Worm (Caenorhabditis elegans) whole organism, young adult: ENCODE data around the gene F38H4.6.

Experiments used
- B0019.2 ChIP-seq: fragments of 200-800 bp; sonication (Bioruptor generic); conservative IDR thresholded peaks from 2 replicates; pipeline ENCODE4 v1.3.6; 2022; ENCODE audit warnings: missing genetic modification reagents, missing genetic modification characterization, missing compliant biosample characterization
- B0035.1 ChIP-seq: sonication (generic microtip); optimal IDR thresholded peaks from 2 replicates; lab custom pipeline; 2016; ENCODE audit warnings: missing genetic modification characterization, mild to moderate bottlenecking, missing compliant biosample characterization, missing genotype, missing genetic modification reagents
- B0336.3 ChIP-seq: fragments of 200-800 bp; sonication (Bioruptor generic); IDR thresholded peaks from 2 replicates; pipeline ENCODE4 v1.3.6; 2022; ENCODE audit warnings: missing genetic modification characterization, missing compliant biosample characterization
- F10E7.11 ChIP-seq: sonication (generic microtip); optimal IDR thresholded peaks from 2 replicates; lab custom pipeline; 2017; ENCODE audit warnings: mild to moderate bottlenecking, missing genetic modification characterization, moderate library complexity, missing compliant biosample characterization
- F33H1.4 ChIP-seq: fragments of 200-800 bp; sonication (Bioruptor generic); IDR thresholded peaks from 2 replicates; pipeline ENCODE4 v1.3.6; 2022; ENCODE audit warnings: missing genetic modification reagents, missing genetic modification characterization, missing compliant biosample characterization
- F37B4.10 ChIP-seq: fragments of 200-800 bp; sonication (Bioruptor generic); IDR thresholded peaks from 2 replicates; pipeline ENCODE4 v1.3.6; 2022; ENCODE audit warnings: missing genetic modification characterization, missing compliant biosample characterization
- F39B2.1 ChIP-seq: fragments of 200-800 bp; sonication (Bioruptor generic); IDR thresholded peaks from 2 replicates; pipeline ENCODE4 v1.3.6; 2022; ENCODE audit warnings: missing genetic modification reagents, missing genetic modification characterization, missing compliant biosample characterization
- F49E8.2 ChIP-seq: sonication (generic microtip); optimal IDR thresholded peaks from 3 replicates; lab custom pipeline; 2017; ENCODE audit warnings: missing genetic modification characterization, mild to moderate bottlenecking, missing compliant biosample characterization, antibody characterized with exemption, moderate library complexity; ENCODE audit not compliant: insufficient read depth
- F55B11.4 ChIP-seq: sonication (generic microtip); optimal IDR thresholded peaks from 2 replicates; lab custom pipeline; 2016; ENCODE audit warnings: missing compliant biosample characterization, missing genetic modification characterization, borderline replicate concordance; ENCODE audit not compliant: insufficient read depth
- F57A8.1 ChIP-seq: fragments of 200-800 bp; sonication (Bioruptor generic); optimal IDR thresholded peaks from 2 replicates; lab custom pipeline; 2018; ENCODE audit warnings: mild to moderate bottlenecking, missing genetic modification characterization, moderate library complexity, missing compliant biosample characterization
- Y53G8AR.9 ChIP-seq: fragments of 200-800 bp; sonication (Bioruptor generic); conservative IDR thresholded peaks from 2 replicates; pipeline ENCODE4 v1.3.6; 2022; ENCODE audit warnings: missing genetic modification reagents, missing genetic modification characterization, missing compliant biosample characterization
- Y56A3A.18 ChIP-seq: fragments of 200-800 bp; sonication (Bioruptor generic); IDR thresholded peaks from 2 replicates; pipeline ENCODE4 v1.3.6; 2022; ENCODE audit warnings: missing genetic modification reagents, missing genetic modification characterization, missing compliant biosample characterization
- Y67H2A.10 ChIP-seq: fragments of 200-800 bp; sonication (Bioruptor generic); conservative IDR thresholded peaks from 2 replicates; pipeline ENCODE4 v1.3.6; 2022; ENCODE audit warnings: missing genetic modification reagents, missing genetic modification characterization, missing compliant biosample characterization
- Y95B8A.8 ChIP-seq: fragments of 200-800 bp; sonication (Bioruptor generic); IDR thresholded peaks from 2 replicates; pipeline ENCODE4 v1.3.6; 2022; ENCODE audit warnings: missing genetic modification reagents, missing genetic modification characterization, missing compliant biosample characterization
- akir-1 ChIP-seq: fragments of 200-800 bp; sonication (Bioruptor generic); optimal IDR thresholded peaks from 2 replicates; lab custom pipeline; 2018; ENCODE audit warnings: mild to moderate bottlenecking, missing genetic modification characterization, moderate library complexity, missing compliant biosample characterization
- ama-1 ChIP-seq, 3 experiments: fragments of 150-350 bp in 1 of 3; sonication (generic microtip) in 2 of 3; optimal IDR thresholded peaks; 2 replicates each; lab custom pipeline; 2014 to 2018; ENCODE audit warnings: missing biosample characterization in 2 of 3, missing genetic modification characterization in 2 of 3, missing genetic modification reagents in 2 of 3
- athp-1 ChIP-seq: sonication (generic microtip); optimal IDR thresholded peaks from 2 replicates; lab custom pipeline; 2017; ENCODE audit warnings: mild to moderate bottlenecking, missing genetic modification characterization, missing compliant biosample characterization
- attf-3 ChIP-seq: fragments of 200-800 bp; sonication (Bioruptor generic); conservative IDR thresholded peaks from 2 replicates; pipeline ENCODE4 v1.3.6; 2022; ENCODE audit warnings: missing genetic modification reagents, missing genetic modification characterization, missing compliant biosample characterization
- attf-5 ChIP-seq: fragments of 200-800 bp; sonication (Bioruptor generic); optimal IDR thresholded peaks from 2 replicates; lab custom pipeline; 2018; ENCODE audit warnings: mild to moderate bottlenecking, missing genetic modification characterization, missing compliant biosample characterization
- attf-6 ChIP-seq: fragments of 200-800 bp; sonication (Bioruptor generic); IDR thresholded peaks from 2 replicates; pipeline ENCODE4 v1.3.6; 2022; ENCODE audit warnings: missing genetic modification reagents, missing genetic modification characterization, missing compliant biosample characterization
- ceh-100 ChIP-seq: fragments of 200-800 bp; sonication (Bioruptor generic); IDR thresholded peaks from 2 replicates; pipeline ENCODE4 v1.3.6; 2022; ENCODE audit warnings: missing genetic modification reagents, missing genetic modification characterization, missing compliant biosample characterization
- ceh-79 ChIP-seq: sonication (generic microtip); optimal IDR thresholded peaks from 2 replicates; lab custom pipeline; 2017; ENCODE audit warnings: mild to moderate bottlenecking, missing genetic modification characterization, missing compliant biosample characterization
- chd-7 ChIP-seq: sonication (generic microtip); optimal IDR thresholded peaks from 2 replicates; lab custom pipeline; 2016; ENCODE audit warnings: mild to moderate bottlenecking, missing genetic modification characterization, moderate library complexity, missing compliant biosample characterization
- die-1 ChIP-seq: sonication (generic microtip); optimal IDR thresholded peaks from 2 replicates; lab custom pipeline; 2016; ENCODE audit warnings: missing genotype, mild to moderate bottlenecking, missing genetic modification characterization, missing compliant biosample characterization
- dpff-1 ChIP-seq: sonication (generic microtip); optimal IDR thresholded peaks from 2 replicates; lab custom pipeline; 2017; ENCODE audit warnings: mild to moderate bottlenecking, missing genetic modification characterization, missing compliant biosample characterization
- egrh-3 ChIP-seq: fragments of 200-800 bp; sonication (Bioruptor generic); IDR thresholded peaks from 2 replicates; pipeline ENCODE4 v1.3.6; 2022; ENCODE audit warnings: missing genetic modification reagents, missing genetic modification characterization, missing compliant biosample characterization
- him-1 ChIP-seq: sonication (generic microtip); optimal IDR thresholded peaks from 2 replicates; lab custom pipeline; 2016; ENCODE audit warnings: missing genotype, missing genetic modification reagents, missing genetic modification characterization, missing compliant biosample characterization
- hrde-1 ChIP-seq: sonication (generic microtip); optimal IDR thresholded peaks from 2 replicates; lab custom pipeline; 2016; ENCODE audit warnings: missing genetic modification characterization, mild to moderate bottlenecking, missing compliant biosample characterization, moderate library complexity, missing genotype, missing genetic modification reagents, borderline replicate concordance
- let-607 ChIP-seq, 2 experiments: fragments of 200-800 bp in 1 of 2; sonication (Bioruptor generic) in 1 of 2; sonication (generic microtip) in 1 of 2; optimal IDR thresholded peaks; 2 replicates each; lab custom pipeline; 2016 to 2018; ENCODE audit warnings: mild to moderate bottlenecking in 2 of 2, missing compliant biosample characterization in 2 of 2, missing genetic modification characterization in 2 of 2, moderate library complexity in 2 of 2, missing genotype in 1 of 2
- lin-26 ChIP-seq: fragments of 200-800 bp; sonication (Bioruptor generic); IDR thresholded peaks from 2 replicates; pipeline ENCODE4 v1.3.6; 2022; ENCODE audit warnings: missing genetic modification reagents, missing genetic modification characterization, missing compliant biosample characterization
- lsl-1 ChIP-seq: fragments of 200-800 bp; sonication (Bioruptor generic); optimal IDR thresholded peaks from 2 replicates; lab custom pipeline; 2018; ENCODE audit warnings: mild to moderate bottlenecking, missing genetic modification characterization, moderate library complexity, missing compliant biosample characterization
- lsy-27 ChIP-seq: sonication (generic microtip); optimal IDR thresholded peaks from 2 replicates; lab custom pipeline; 2017; ENCODE audit warnings: missing genetic modification characterization, mild to moderate bottlenecking, missing compliant biosample characterization, antibody characterized with exemption, missing genotype, borderline replicate concordance; ENCODE audit not compliant: insufficient read depth
- madf-3 ChIP-seq: fragments of 200-800 bp; sonication (Bioruptor generic); IDR thresholded peaks from 2 replicates; pipeline ENCODE4 v1.3.6; 2022; ENCODE audit warnings: missing genetic modification reagents, missing genetic modification characterization, missing compliant biosample characterization
- madf-6 ChIP-seq: fragments of 200-800 bp; sonication (Bioruptor generic); IDR thresholded peaks from 2 replicates; pipeline ENCODE4 v1.3.6; 2022; ENCODE audit warnings: missing genetic modification reagents, missing genetic modification characterization, missing compliant biosample characterization
- madf-8 ChIP-seq: fragments of 200-800 bp; sonication (Bioruptor generic); conservative IDR thresholded peaks from 2 replicates; pipeline ENCODE4 v1.3.6; 2022; ENCODE audit warnings: missing genetic modification reagents, missing genetic modification characterization, missing compliant biosample characterization
- nfyb-1 ChIP-seq: fragments of 200-800 bp; sonication (Bioruptor generic); IDR thresholded peaks from 2 replicates; pipeline ENCODE4 v1.3.6; 2022; ENCODE audit warnings: missing genetic modification reagents, missing genetic modification characterization, missing compliant biosample characterization
- pha-4 ChIP-seq: fragments of 150-350 bp; sonication (generic microtip); optimal IDR thresholded peaks from 2 replicates; lab custom pipeline; 2014; ENCODE audit warnings: missing biosample characterization, missing genetic modification reagents, missing genetic modification characterization
- rcor-1 ChIP-seq: fragments of 200-800 bp; sonication (Bioruptor generic); IDR thresholded peaks from 2 replicates; pipeline ENCODE4 v1.3.6; 2022; ENCODE audit warnings: missing genetic modification reagents, missing genetic modification characterization, missing compliant biosample characterization
- rec-8 ChIP-seq, 2 experiments: sonication (generic microtip); optimal IDR thresholded peaks; 2 replicates each; lab custom pipeline; 2016; ENCODE audit warnings: mild to moderate bottlenecking in 2 of 2, missing genetic modification characterization in 2 of 2, missing genetic modification reagents in 2 of 2, missing genotype in 2 of 2, missing biosample characterization in 1 of 2, missing compliant biosample characterization in 1 of 2, moderate library complexity in 1 of 2
- repo-1 ChIP-seq: sonication (generic microtip); optimal IDR thresholded peaks from 2 replicates; lab custom pipeline; 2017; ENCODE audit warnings: mild to moderate bottlenecking, missing genetic modification characterization, missing compliant biosample characterization
- sdz-38 ChIP-seq: sonication (generic microtip); optimal IDR thresholded peaks from 2 replicates; lab custom pipeline; 2016; ENCODE audit warnings: missing genotype, missing genetic modification characterization, missing compliant biosample characterization
- unc-130 ChIP-seq: sonication (generic microtip); optimal IDR thresholded peaks from 2 replicates; lab custom pipeline; 2016; ENCODE audit warnings: missing genetic modification reagents, missing genetic modification characterization, missing compliant biosample characterization
- xnd-1 ChIP-seq: sonication (generic microtip); optimal IDR thresholded peaks from 2 replicates; lab custom pipeline; 2016; ENCODE audit warnings: missing genotype, missing genetic modification reagents, missing genetic modification characterization, missing compliant biosample characterization
- ztf-18 ChIP-seq: sonication (generic microtip); optimal IDR thresholded peaks from 2 replicates; lab custom pipeline; 2016; ENCODE audit warnings: missing genotype, mild to moderate bottlenecking, missing genetic modification characterization, missing compliant biosample characterization
- ztf-25 ChIP-seq: fragments of 200-800 bp; sonication (Bioruptor generic); IDR thresholded peaks from 2 replicates; pipeline ENCODE4 v1.3.6; 2022; ENCODE audit warnings: missing genetic modification reagents, missing genetic modification characterization, missing compliant biosample characterization
- ztf-28 ChIP-seq: fragments of 200-800 bp; sonication (Bioruptor generic); IDR thresholded peaks from 2 replicates; pipeline ENCODE4 v1.3.6; 2022; ENCODE audit warnings: missing genetic modification reagents, missing genetic modification characterization, missing compliant biosample characterization
- ztf-3 ChIP-seq: fragments of 200-800 bp; sonication (Bioruptor generic); optimal IDR thresholded peaks from 2 replicates; lab custom pipeline; 2018; ENCODE audit warnings: mild to moderate bottlenecking, missing genetic modification characterization, missing compliant biosample characterization

F38H4.6 gene

DNA sequence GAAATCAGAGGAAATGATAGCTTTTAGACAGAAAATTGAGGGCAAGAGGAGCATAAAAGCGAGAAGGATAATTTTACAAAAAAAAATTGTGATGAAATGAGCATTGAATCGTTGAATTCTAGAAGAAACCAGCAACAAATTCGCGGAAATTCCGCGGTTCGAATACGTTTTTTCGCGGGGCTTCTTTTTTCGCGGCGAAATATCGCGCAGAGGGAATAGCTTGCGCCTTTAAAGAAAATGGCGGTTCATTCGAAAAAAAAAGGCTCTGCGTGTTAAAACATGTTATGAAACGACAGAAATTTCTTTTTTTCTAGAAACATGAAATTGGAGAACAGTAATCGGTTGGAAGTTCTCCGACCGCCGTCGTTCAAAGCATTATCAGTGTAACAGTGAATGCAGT lies 25.2 kb downstream of the F38H4.6 start (continued):
- TF ChIP-seq B0019.2 (GFP tag; lab: Robert Waterston, UW) (peak; percentile 76; the same call in 1 of the 2 replicates), F55B11.4 (no peak), Y95B8A.8 (GFP tag; lab: Robert Waterston, UW) (peak; percentile 85), ceh-79 (no peak), F37B4.10 (GFP tag; lab: Robert Waterston, UW) (no peak), attf-5 (no peak), ztf-18 (tag; lab: Kevin White, UChicago) (no peak), ztf-28 (no peak; the same call in 1 of the 2 replicates), him-1 (tag; lab: Kevin White, UChicago) (no peak), rec-8 (tag; optimal IDR thresholded peaks at IDR 0.05; lab: Kevin White, UChicago) (no peak), madf-6 (GFP tag; lab: Robert Waterston, UW) (peak; percentile 98), madf-3 (GFP tag; lab: Robert Waterston, UW) (peak; percentile 74; the same call in 1 of the 2 replicates), chd-7 (tag; lab: Kevin White, UChicago) (no peak), lsy-27 (no peak), attf-3 (GFP tag; lab: Robert Waterston, UW) (no peak), athp-1 (tag; lab: Kevin White, UChicago) (no peak), pha-4 (tag; lab: Kevin White, UChicago) (no peak), hrde-1 (tag; lab: Kevin White, UChicago) (no peak), unc-130 (GFP tag; lab: Kevin White, UChicago) (peak; percentile 36), B0336.3 (GFP tag; lab: Robert Waterston, UW) (no peak), ztf-3 (GFP tag; lab: Kevin White, UChicago) (no peak), akir-1 (GFP tag; lab: Kevin White, UChicago) (no peak), die-1 (tag; lab: Kevin White, UChicago) (no peak), lsl-1 (GFP tag; lab: Kevin White, UChicago) (peak; percentile 73), F39B2.1 (GFP tag; lab: Robert Waterston, UW) (no peak), attf-6 (GFP tag; lab: Robert Waterston, UW) (peak; percentile 49; the same call in 1 of the 2 replicates), F57A8.1 (GFP tag; lab: Kevin White, UChicago) (no peak), Y53G8AR.9 (GFP tag; lab: Robert Waterston, UW) (peak; percentile 8; the same call in 1 of the 2 replicates), F33H1.4 (GFP tag; lab: Robert Waterston, UW) (peak; percentile 94), dpff-1 (no peak), ama-1 (optimal IDR thresholded peaks at IDR 0.05; lab: Kevin White, UChicago) (no peak), ama-1 (GFP tag; optimal IDR thresholded peaks at IDR 0.05; lab: Kevin White, UChicago) (no peak), sdz-38 (tag; lab: Kevin White, UChicago) (no peak), repo-1 (tag; lab: Kevin White, UChicago) (no peak), F10E7.11 (tag; lab: Kevin White, UChicago) (no peak), let-607 (tag; optimal IDR thresholded peaks at IDR 0.05; lab: Kevin White, UChicago) (no peak), Y67H2A.10 (GFP tag; lab: Robert Waterston, UW) (no peak; the same call in 1 of the 2 replicates), lin-26 (GFP tag; lab: Robert Waterston, UW) (no peak), ceh-100 (GFP tag; lab: Robert Waterston, UW) (peak; percentile 51; the same call in 1 of the 2 replicates), B0035.1 (no peak), ztf-25 (GFP tag; lab: Robert Waterston, UW) (peak; percentile 7; the same call in 1 of the 2 replicates), nfyb-1 (no peak), xnd-1 (peak; percentile 88), egrh-3 (GFP tag; lab: Robert Waterston, UW) (no peak), F49E8.2 (tag; lab: Kevin White, UChicago) (peak; percentile 45), rcor-1 (peak; percentile 50; the same call in 1 of the 2 replicates), madf-8 (GFP tag; lab: Robert Waterston, UW) (peak; percentile 90), Y56A3A.18 (GFP tag; lab: Robert Waterston, UW) (no peak)
